Worm (Caenorhabditis elegans) whole organism, L3 larva: ENCODE results near the gene ZK1320.13.

Experiments used
- R02D3.7 ChIP-seq: fragments of 150-350 bp; optimal IDR thresholded peaks from 2 replicates; lab custom pipeline; 2014; ENCODE audit warnings: missing biosample characterization, missing genetic modification characterization
- ZK546.5 ChIP-seq: sonication (generic microtip); optimal IDR thresholded peaks from 2 replicates; lab custom pipeline; 2017; ENCODE audit warnings: missing biosample characterization, missing genetic modification characterization
- aly-2 ChIP-seq: fragments of 150-350 bp; optimal IDR thresholded peaks from 2 replicates; lab custom pipeline; 2014; ENCODE audit warnings: missing biosample characterization, missing genetic modification characterization
- ama-1 ChIP-seq: fragments of 150-350 bp; optimal IDR thresholded peaks from 2 replicates; lab custom pipeline; 2018
- ceh-16 ChIP-seq: sonication (generic microtip); optimal IDR thresholded peaks from 2 replicates; lab custom pipeline; 2017; ENCODE audit warnings: missing biosample characterization, missing genetic modification characterization
- ceh-28 ChIP-seq: fragments of 150-350 bp; optimal IDR thresholded peaks from 2 replicates; lab custom pipeline; 2014; ENCODE audit warnings: missing biosample characterization, missing genetic modification reagents, missing genetic modification characterization
- ceh-9 ChIP-seq: sonication (generic microtip); optimal IDR thresholded peaks from 2 replicates; lab custom pipeline; 2018; ENCODE audit warnings: missing biosample characterization, missing genetic modification characterization
- daf-12 ChIP-seq: fragments of 150-350 bp; optimal IDR thresholded peaks from 2 replicates; lab custom pipeline; 2014; ENCODE audit warnings: missing biosample characterization, missing genetic modification reagents, missing genetic modification characterization
- egl-27 ChIP-seq: sonication (generic microtip); optimal IDR thresholded peaks from 4 replicates; lab custom pipeline; 2017; ENCODE audit warnings: missing biosample characterization, missing genetic modification reagents, missing genetic modification characterization
- egl-5 ChIP-seq: fragments of 150-350 bp; optimal IDR thresholded peaks from 2 replicates; lab custom pipeline; 2017; ENCODE audit warnings: missing biosample characterization, missing genetic modification reagents, missing genetic modification characterization, inconsistent platforms
- elt-1 ChIP-seq: fragments of 150-350 bp; optimal IDR thresholded peaks from 2 replicates; lab custom pipeline; 2014; ENCODE audit warnings: missing biosample characterization, missing genetic modification characterization
- elt-2 ChIP-seq: sonication (generic microtip); optimal IDR thresholded peaks from 2 replicates; lab custom pipeline; 2016; ENCODE audit warnings: missing genetic modification reagents, mild to moderate bottlenecking, missing genetic modification characterization, missing compliant biosample characterization
- elt-3 ChIP-seq, 3 experiments: fragments of 150-350 bp in 1 of 3; sonication (generic microtip) in 2 of 3; optimal IDR thresholded peaks; 2 replicates in 2 of 3; 4 replicates in 1 of 3; lab custom pipeline; 2014 to 2017; ENCODE audit warnings: missing biosample characterization in 3 of 3, missing genetic modification characterization in 3 of 3
- eor-1 ChIP-seq, 2 experiments: fragments of 150-350 bp; optimal IDR thresholded peaks; 2 replicates each; lab custom pipeline; 2014 to 2018; ENCODE audit warnings: missing biosample characterization in 2 of 2, missing genetic modification characterization in 2 of 2
- fkh-10 ChIP-seq: sonication (generic microtip); optimal IDR thresholded peaks from 2 replicates; lab custom pipeline; 2017; ENCODE audit warnings: missing biosample characterization, missing genetic modification reagents, missing genetic modification characterization
- fkh-2 ChIP-seq: fragments of 150-350 bp; optimal IDR thresholded peaks from 2 replicates; lab custom pipeline; 2014; ENCODE audit warnings: missing biosample characterization, missing genetic modification reagents, missing genetic modification characterization
- fos-1 ChIP-seq: fragments of 150-350 bp; optimal IDR thresholded peaks from 2 replicates; lab custom pipeline; 2014; ENCODE audit warnings: missing biosample characterization, missing genetic modification characterization
- hmg-11 ChIP-seq: sonication (generic microtip); optimal IDR thresholded peaks from 2 replicates; lab custom pipeline; 2016; ENCODE audit warnings: missing genetic modification characterization, missing compliant biosample characterization
- jun-1 ChIP-seq: fragments of 150-350 bp; optimal IDR thresholded peaks from 2 replicates; lab custom pipeline; 2014; ENCODE audit warnings: missing biosample characterization, missing genetic modification reagents, missing genetic modification characterization
- lin-15B ChIP-seq: fragments of 150-350 bp; optimal IDR thresholded peaks from 2 replicates; lab custom pipeline; 2014; ENCODE audit warnings: missing biosample characterization, missing genetic modification characterization
- lin-39 ChIP-seq: fragments of 150-350 bp; optimal IDR thresholded peaks from 2 replicates; lab custom pipeline; 2018; ENCODE audit warnings: missing biosample characterization, missing genetic modification reagents, missing genetic modification characterization
- mdl-1 ChIP-seq: fragments of 150-350 bp; optimal IDR thresholded peaks from 2 replicates; lab custom pipeline; 2014; ENCODE audit warnings: missing biosample characterization, missing genetic modification characterization
- nfya-1 ChIP-seq: sonication (generic microtip); optimal IDR thresholded peaks from 2 replicates; lab custom pipeline; 2017; ENCODE audit warnings: missing genetic modification characterization, mild to moderate bottlenecking, missing compliant biosample characterization, antibody characterized with exemption, moderate library complexity; ENCODE audit not compliant: insufficient read depth
- nhr-11 ChIP-seq: fragments of 150-350 bp; optimal IDR thresholded peaks from 2 replicates; lab custom pipeline; 2014; ENCODE audit warnings: missing biosample characterization, missing genetic modification characterization
- nhr-23 ChIP-seq: fragments of 150-350 bp; optimal IDR thresholded peaks from 2 replicates; lab custom pipeline; 2014; ENCODE audit warnings: missing biosample characterization, missing genetic modification reagents, missing genetic modification characterization
- nhr-25 ChIP-seq: sonication (generic microtip); optimal IDR thresholded peaks from 2 replicates; lab custom pipeline; 2017; ENCODE audit warnings: missing biosample characterization, missing genetic modification characterization
- nhr-28 ChIP-seq: fragments of 150-350 bp; optimal IDR thresholded peaks from 2 replicates; lab custom pipeline; 2014; ENCODE audit warnings: missing biosample characterization, missing genetic modification characterization
- nhr-76 ChIP-seq: fragments of 150-350 bp; sonication (generic microtip); optimal IDR thresholded peaks from 5 replicates; lab custom pipeline; 2014; ENCODE audit warnings: missing biosample characterization, missing genetic modification characterization
- nhr-77 ChIP-seq: fragments of 150-350 bp; optimal IDR thresholded peaks from 2 replicates; lab custom pipeline; 2014; ENCODE audit warnings: missing biosample characterization, missing genetic modification characterization
- pha-4 ChIP-seq: fragments of 150-350 bp; optimal IDR thresholded peaks from 2 replicates; lab custom pipeline; 2014; ENCODE audit warnings: missing biosample characterization, missing genetic modification reagents, missing genetic modification characterization
- sea-2 ChIP-seq: fragments of 150-350 bp; sonication (generic microtip); optimal IDR thresholded peaks from 4 replicates; lab custom pipeline; 2014; ENCODE audit warnings: missing biosample characterization, missing genetic modification reagents, missing genetic modification characterization
- tbx-2 ChIP-seq: sonication (generic microtip); optimal IDR thresholded peaks from 2 replicates; lab custom pipeline; 2016; ENCODE audit warnings: mild to moderate bottlenecking, missing genetic modification characterization, missing compliant biosample characterization
- unc-62 ChIP-seq: fragments of 150-350 bp; sonication (generic microtip); optimal IDR thresholded peaks from 4 replicates; lab custom pipeline; 2014; ENCODE audit warnings: missing biosample characterization, missing genetic modification reagents, missing genetic modification characterization
- zag-1 ChIP-seq: fragments of 150-350 bp; optimal IDR thresholded peaks from 2 replicates; lab custom pipeline; 2014; ENCODE audit warnings: missing biosample characterization, missing genetic modification characterization
- ztf-11 ChIP-seq: fragments of 150-350 bp; optimal IDR thresholded peaks from 2 replicates; lab custom pipeline; 2014; ENCODE audit warnings: missing biosample characterization, missing genetic modification characterization

The ZK1320.13 gene

DNA sequence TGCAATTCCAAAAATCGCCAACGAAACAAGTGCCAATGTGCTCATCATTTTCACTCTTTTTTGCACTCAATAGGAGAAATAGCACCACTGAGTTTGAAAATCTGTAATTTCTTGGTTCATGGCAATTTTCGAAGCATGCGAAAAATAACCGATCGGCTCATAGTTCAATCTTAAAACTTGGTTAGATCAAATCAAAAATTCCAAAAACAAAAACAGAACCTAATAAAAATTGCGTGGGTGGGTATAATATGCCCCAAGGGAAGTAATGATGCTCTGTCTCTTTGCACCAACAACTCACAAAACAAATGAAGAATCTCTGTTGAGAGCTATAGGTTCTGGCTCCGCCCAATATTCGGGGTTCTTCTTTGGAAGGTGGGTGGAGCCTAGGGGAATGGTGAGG lies 11.2 kb downstream of the ZK1320.13 start, which contains the start of gene nlp-11:
Gene nlp-11, minus strand, starts transcription at position 101 of the 400 bp plus-strand sequence.
- no peak for TF ChIP-seq fkh-2 (tag; lab: Kevin White, UChicago)
- no peak for TF ChIP-seq nhr-11
- no peak for TF ChIP-seq daf-12 (tag; lab: Kevin White, UChicago)
- TF ChIP-seq sea-2 (GFP tag; lab: Kevin White, UChicago) = no peak
- TF ChIP-seq hmg-11 (tag; lab: Kevin White, UChicago) = no peak
- no peak for TF ChIP-seq nfya-1 (tag; lab: Kevin White, UChicago)
- no peak for TF ChIP-seq nhr-25 (tag; lab: Kevin White, UChicago)
- no peak for TF ChIP-seq mdl-1 (tag; lab: Kevin White, UChicago)

- TF ChIP-seq unc-62 = no peak
- TF ChIP-seq fkh-10 = peak; percentile 27
- no peak for TF ChIP-seq nhr-28 (tag; lab: Kevin White, UChicago)
- peak; percentile 86 for TF ChIP-seq elt-1
Measured at ce11 chrII:9695942-9696341, 15.3 kb downstream of the ZK1320.13 start.

DNA sequence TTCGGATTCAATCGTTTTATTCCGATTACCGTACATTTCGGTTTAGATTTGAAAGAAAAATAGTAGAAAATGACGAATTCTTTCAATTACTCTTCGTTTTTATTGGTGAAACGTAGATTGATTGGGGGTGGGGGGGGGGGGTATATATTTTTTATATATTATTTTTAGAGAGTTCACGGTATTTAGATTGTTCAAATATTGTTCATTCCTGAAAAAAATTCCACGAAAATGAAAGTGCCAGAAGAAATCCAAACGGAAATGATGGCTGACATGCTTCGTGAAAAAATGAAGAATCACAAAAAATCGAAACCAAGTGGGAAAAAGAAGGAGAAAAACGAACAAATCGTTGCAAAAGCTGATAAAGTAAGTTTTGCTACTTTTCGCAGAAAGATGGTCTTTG lies 19.8 kb downstream of the ZK1320.13 start, which contains the start of the genes Y53C12A.8 and Y53C12A.7:
Gene Y53C12A.8, minus strand, starts transcription at position 101 of the 400 bp plus-strand sequence.
Gene Y53C12A.7, plus strand, starts transcription at position 181 of the 400 bp plus-strand sequence.
- TF ChIP-seq mdl-1 (tag; lab: Kevin White, UChicago) (no peak), fkh-2 (tag; lab: Kevin White, UChicago) (no peak), jun-1 (tag; lab: Kevin White, UChicago) (no peak), nhr-76 (tag; lab: Kevin White, UChicago) (no peak), nfya-1 (tag; lab: Kevin White, UChicago) (no peak), pha-4 (no peak), aly-2 (tag; lab: Kevin White, UChicago) (no peak)

DNA sequence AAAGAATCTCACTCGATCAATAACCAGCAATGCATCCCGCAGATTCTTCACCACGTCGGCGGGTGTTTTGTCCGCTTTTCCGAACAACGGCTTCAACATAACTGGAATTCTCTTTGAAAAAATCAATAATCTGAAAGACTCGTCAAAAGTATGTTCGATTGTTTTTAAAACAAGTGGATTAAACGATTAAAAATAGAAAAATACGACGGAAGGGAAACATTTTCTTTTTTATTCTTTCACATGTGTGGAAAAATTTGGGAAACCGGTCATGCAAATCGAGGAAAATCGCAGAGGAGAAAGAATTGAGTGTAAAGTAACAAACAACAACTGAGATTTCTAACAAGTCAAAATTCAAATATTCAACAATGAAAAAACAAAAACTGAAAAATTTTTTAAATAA lies 23.0 kb downstream of the ZK1320.13 start, which contains the start of gene mop-25.2:
Gene mop-25.2, minus strand, starts transcription at position 101 of the 400 bp plus-strand sequence.
- TF ChIP-seq elt-2 (tag; lab: Kevin White, UChicago) (no peak), ceh-28 (peak; percentile 17), fos-1 (no peak), nhr-25 (tag; lab: Kevin White, UChicago) (no peak)
- TF ChIP-seq, all 47 proteins: peak for 1

DNA sequence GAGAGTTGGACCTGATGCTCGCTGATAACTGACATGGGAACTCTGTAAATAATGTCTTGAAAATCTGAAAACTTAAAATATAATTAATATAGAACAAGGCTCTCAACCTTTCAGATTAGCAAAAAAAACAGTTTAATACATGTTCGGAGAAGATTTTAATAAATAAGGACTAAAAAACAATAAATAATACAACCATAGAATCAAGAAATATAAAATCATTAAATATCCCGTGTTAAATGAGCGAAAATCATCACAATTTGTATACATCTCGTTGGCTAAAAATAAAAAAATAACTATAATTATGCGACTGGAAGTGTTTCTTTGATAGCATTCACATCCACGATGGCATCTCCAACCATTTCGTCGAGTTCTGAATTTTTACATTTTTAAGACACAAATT lies 24.2 kb downstream of the ZK1320.13 start, which contains the start of gene Y53C12A.10:
Gene Y53C12A.10, minus strand, starts transcription at position 101 of the 400 bp plus-strand sequence.
- TF ChIP-seq elt-1 (no peak), eor-1 (tag; optimal IDR thresholded peaks at IDR 0.05; lab: Kevin White, UChicago) (no peak), fkh-10 (no peak)

- peak; percentile 78 for TF ChIP-seq pha-4
- TF ChIP-seq nfya-1 (tag; lab: Kevin White, UChicago) = peak; percentile 52
- TF ChIP-seq ceh-28 = no peak
- TF ChIP-seq nhr-23 (tag; lab: Kevin White, UChicago) = peak; percentile 8
- no peak for TF ChIP-seq aly-2 (tag; lab: Kevin White, UChicago)
- TF ChIP-seq lin-15B = peak; percentile 51
- no peak for TF ChIP-seq ZK546.5 (tag; lab: Kevin White, UChicago)
- no peak for TF ChIP-seq ceh-16 (tag; lab: Kevin White, UChicago)
- no peak for TF ChIP-seq jun-1 (tag; lab: Kevin White, UChicago)
- TF ChIP-seq hmg-11 (tag; lab: Kevin White, UChicago) = peak; percentile 54
- no peak for TF ChIP-seq R02D3.7
- peak; percentile 4 for TF ChIP-seq egl-5 (tag; lab: Kevin White, UChicago)
- TF ChIP-seq lin-39 = peak; percentile 16
- TF ChIP-seq eor-1 (tag; optimal IDR thresholded peaks at IDR 0.05; lab: Kevin White, UChicago) = no peak
- no peak for TF ChIP-seq ama-1
Measured at ce11 chrII:9706207-9706606, 25.6 kb downstream of the ZK1320.13 start, which contains the start of gene Y53C12A.3. TSS of gene Y53C12A.3 (minus strand) at chrII:9706240.

ce11 chrII:9708835-9709299 lies 28.3 kb downstream of the ZK1320.13 start, which contains the start of gene glt-5:
TSS of gene glt-5 (minus strand) at chrII:9708885.
- TF ChIP-seq mdl-1 (tag; lab: Kevin White, UChicago) = no peak
- no peak for TF ChIP-seq nhr-77 (tag; lab: Kevin White, UChicago)
- no peak for TF ChIP-seq fos-1
- TF ChIP-seq lin-15B = no peak
- no peak for TF ChIP-seq nfya-1 (tag; lab: Kevin White, UChicago)
- no peak for TF ChIP-seq hmg-11 (tag; lab: Kevin White, UChicago)
- no peak for TF ChIP-seq jun-1 (tag; lab: Kevin White, UChicago)
- no peak for TF ChIP-seq ceh-9 (tag; lab: Kevin White, UChicago)
- TF ChIP-seq zag-1 (tag; lab: Kevin White, UChicago) = no peak
- TF ChIP-seq R02D3.7 = no peak
- no peak for TF ChIP-seq aly-2 (tag; lab: Kevin White, UChicago)
- TF ChIP-seq egl-27 (tag; lab: Kevin White, UChicago) = no peak
- no peak for TF ChIP-seq nhr-76 (tag; lab: Kevin White, UChicago)
- no peak for TF ChIP-seq egl-5 (tag; lab: Kevin White, UChicago)
- no peak for TF ChIP-seq tbx-2
- no peak for TF ChIP-seq ztf-11 (tag; lab: Kevin White, UChicago)
- no peak for TF ChIP-seq lin-39
- no peak for TF ChIP-seq elt-3 (tag; optimal IDR thresholded peaks at IDR 0.05; lab: Kevin White, UChicago)
- TF ChIP-seq, all 47 proteins: peak for 0
